Fruit fly (Drosophila melanogaster) whole organism, embryonic: ENCODE data around the gene Mrp5.

ENCODE experiments used
- Abd-B ChIP-seq: fragments of 200-800 bp; sonication (Bioruptor generic); optimal IDR thresholded peaks from 2 replicates; lab custom pipeline; 2018; ENCODE audit warnings: missing biosample characterization, mild to moderate bottlenecking, missing genetic modification characterization, moderate library complexity
- Aef1 ChIP-seq: fragments of 200-800 bp; sonication (Bioruptor generic); IDR thresholded peaks from 3 replicates; pipeline ENCODE4 v1.3.6; 2022; ENCODE audit warnings: missing biosample characterization, missing genetic modification characterization
- Bgb ChIP-seq: fragments of 200-800 bp; sonication (Bioruptor generic); IDR thresholded peaks from 2 replicates; pipeline ENCODE4 v1.3.6; 2022; ENCODE audit warnings: missing biosample characterization, missing genetic modification characterization; ENCODE audit not compliant: partially characterized antibody
- CG10543 ChIP-seq: fragments of 200-800 bp; sonication (Bioruptor generic); optimal IDR thresholded peaks from 3 replicates; lab custom pipeline; 2017; ENCODE audit warnings: missing biosample characterization, mild to moderate bottlenecking, missing genetic modification characterization, moderate library complexity
- CG10979 ChIP-seq: fragments of 200-800 bp; sonication (Bioruptor generic); optimal IDR thresholded peaks from 2 replicates; lab custom pipeline; 2018; ENCODE audit warnings: missing biosample characterization, mild to moderate bottlenecking, missing genetic modification characterization, moderate library complexity
- CG1233 ChIP-seq: fragments of 200-800 bp; sonication (Bioruptor generic); optimal IDR thresholded peaks from 4 replicates; lab custom pipeline; 2018; ENCODE audit warnings: missing biosample characterization, mild to moderate bottlenecking, missing genetic modification characterization
- CG12659 ChIP-seq: fragments of 200-800 bp; sonication (Bioruptor generic); optimal IDR thresholded peaks from 3 replicates; lab custom pipeline; 2017; ENCODE audit warnings: mild to moderate bottlenecking, missing biosample characterization, missing genetic modification reagents, missing genetic modification characterization
- CG13296 ChIP-seq: fragments of 200-800 bp; sonication (Bioruptor generic); optimal IDR thresholded peaks from 3 replicates; lab custom pipeline; 2018; ENCODE audit warnings: missing biosample characterization, mild to moderate bottlenecking, missing genetic modification characterization
- CG14050 ChIP-seq: fragments of 200-800 bp; sonication (Bioruptor generic); IDR thresholded peaks from 3 replicates; pipeline ENCODE4 v1.3.6; 2022; ENCODE audit warnings: missing biosample characterization, missing genetic modification characterization
- CG16863 ChIP-seq: fragments of 200-800 bp; sonication (Bioruptor generic); optimal IDR thresholded peaks from 3 replicates; lab custom pipeline; 2016; ENCODE audit warnings: missing biosample characterization, missing genetic modification characterization
- CG17568 ChIP-seq: fragments of 200-800 bp; sonication (Bioruptor generic); optimal IDR thresholded peaks from 2 replicates; lab custom pipeline; 2018; ENCODE audit warnings: missing biosample characterization, mild to moderate bottlenecking, missing genetic modification characterization, moderate library complexity
- CG1792 ChIP-seq: fragments of 200-800 bp; sonication (Bioruptor generic); optimal IDR thresholded peaks from 2 replicates; lab custom pipeline; 2016; ENCODE audit warnings: missing biosample characterization, missing genetic modification characterization
- CG2889 ChIP-seq: fragments of 200-800 bp; sonication (Bioruptor generic); IDR thresholded peaks from 3 replicates; pipeline ENCODE4 v1.3.6; 2022; ENCODE audit warnings: missing biosample characterization, missing genetic modification characterization
- CG34376 ChIP-seq: fragments of 200-800 bp; sonication (Bioruptor generic); optimal IDR thresholded peaks from 2 replicates; lab custom pipeline; 2018; ENCODE audit warnings: missing biosample characterization, mild to moderate bottlenecking, missing genetic modification characterization
- CG34422 ChIP-seq: fragments of 200-800 bp; sonication (Bioruptor generic); IDR thresholded peaks from 3 replicates; pipeline ENCODE4 v1.3.6; 2022; ENCODE audit warnings: missing biosample characterization, missing genetic modification characterization
- CG6683 ChIP-seq: fragments of 200-800 bp; sonication (Bioruptor generic); optimal IDR thresholded peaks from 2 replicates; lab custom pipeline; 2017; ENCODE audit warnings: missing biosample characterization, mild to moderate bottlenecking, missing genetic modification characterization, missing genetic modification reagents
- CG6791 ChIP-seq: fragments of 200-800 bp; sonication (Bioruptor generic); IDR thresholded peaks from 3 replicates; pipeline ENCODE4 v1.3.6; 2022; ENCODE audit warnings: missing biosample characterization, missing genetic modification characterization; ENCODE audit not compliant: partially characterized antibody
- CG9797 ChIP-seq: fragments of 200-800 bp; sonication (Bioruptor generic); optimal IDR thresholded peaks from 3 replicates; lab custom pipeline; 2018; ENCODE audit warnings: missing biosample characterization, mild to moderate bottlenecking, missing genetic modification characterization
- CG9876 ChIP-seq: fragments of 200-800 bp; sonication (Bioruptor generic); optimal IDR thresholded peaks from 2 replicates; lab custom pipeline; 2016; ENCODE audit warnings: missing biosample characterization, missing genetic modification characterization
- CG9932 ChIP-seq: fragments of 200-800 bp; sonication (Bioruptor generic); IDR thresholded peaks from 2 replicates; pipeline ENCODE4 v1.3.6; 2022; ENCODE audit warnings: missing biosample characterization, missing genetic modification characterization
- Deaf1 ChIP-seq: fragments of 200-800 bp; optimal IDR thresholded peaks from 3 replicates; lab custom pipeline; 2019; ENCODE audit warnings: missing biosample characterization, mild to moderate bottlenecking, missing genetic modification characterization, moderate library complexity
- Eip74EF ChIP-seq, 2 experiments: fragments of 200-800 bp in 1 of 2; fragments of >200 bp in 1 of 2; sonication (Bioruptor generic) in 1 of 2; optimal IDR thresholded peaks; 2 replicates each; lab custom pipeline; 2017 to 2019; ENCODE audit warnings: missing biosample characterization in 2 of 2, missing genetic modification characterization in 2 of 2, mild to moderate bottlenecking in 1 of 2, moderate library complexity in 1 of 2
- Fer1 ChIP-seq: fragments of 200-800 bp; sonication (Bioruptor generic); optimal IDR thresholded peaks from 2 replicates; lab custom pipeline; 2017; ENCODE audit warnings: missing biosample characterization, mild to moderate bottlenecking, missing genetic modification characterization
- GATAe ChIP-seq: fragments of 200-800 bp; sonication (Bioruptor generic); conservative IDR thresholded peaks from 2 replicates; pipeline ENCODE4 v1.3.6; 2022; ENCODE audit warnings: missing biosample characterization, missing genetic modification characterization
- Hr3 ChIP-seq: fragments of 200-800 bp; sonication (Bioruptor generic); optimal IDR thresholded peaks from 3 replicates; lab custom pipeline; 2016; ENCODE audit warnings: missing biosample characterization, missing genetic modification characterization
- Med ChIP-seq: fragments of 200-800 bp; sonication (Bioruptor generic); peaks from one replicate; lab custom pipeline; 2016; ENCODE audit warnings: missing biosample characterization, missing genetic modification characterization, mild to moderate bottlenecking, inconsistent platforms, moderate library complexity
- Meics ChIP-seq: fragments of 200-800 bp; sonication (Bioruptor generic); optimal IDR thresholded peaks from 2 replicates; lab custom pipeline; 2017; ENCODE audit warnings: missing biosample characterization, mild to moderate bottlenecking, missing genetic modification characterization
- Mrtf ChIP-seq: fragments of 200-800 bp; sonication (Bioruptor generic); IDR thresholded peaks from 3 replicates; pipeline ENCODE4 v1.3.6; 2022; ENCODE audit warnings: missing biosample characterization, missing genetic modification characterization
- PHDP ChIP-seq: fragments of 200-800 bp; sonication (Bioruptor generic); optimal IDR thresholded peaks from 3 replicates; lab custom pipeline; 2018; ENCODE audit warnings: missing biosample characterization, mild to moderate bottlenecking, missing genetic modification characterization, moderate library complexity
- Pdp1 ChIP-seq, 2 experiments: fragments of 200-800 bp; sonication (Bioruptor generic); optimal IDR thresholded peaks; 3 replicates each; lab custom pipeline; 2016; ENCODE audit warnings: missing biosample characterization in 2 of 2, missing genetic modification characterization in 2 of 2, mild to moderate bottlenecking in 1 of 2, moderate library complexity in 1 of 2
- cato ChIP-seq: fragments of 200-800 bp; sonication (Bioruptor generic); optimal IDR thresholded peaks from 2 replicates; lab custom pipeline; 2016; ENCODE audit warnings: missing biosample characterization, missing genetic modification characterization, borderline replicate concordance
- chinmo ChIP-seq: fragments of 200-800 bp; sonication (Bioruptor generic); IDR thresholded peaks from 4 replicates; pipeline ENCODE4 v1.3.6; 2022; ENCODE audit warnings: missing biosample characterization, missing genetic modification characterization; ENCODE audit not compliant: partially characterized antibody
- danr ChIP-seq: fragments of 200-800 bp; sonication (Bioruptor generic); IDR thresholded peaks from 2 replicates; pipeline ENCODE4 v1.3.6; 2022; ENCODE audit warnings: missing biosample characterization, missing genetic modification characterization
- dmrt11E ChIP-seq: fragments of 200-800 bp; sonication (Bioruptor generic); optimal IDR thresholded peaks from 3 replicates; lab custom pipeline; 2018; ENCODE audit warnings: missing biosample characterization, mild to moderate bottlenecking, missing genetic modification characterization, moderate library complexity
- exex ChIP-seq: fragments of 200-800 bp; sonication (Bioruptor generic); optimal IDR thresholded peaks from 4 replicates; lab custom pipeline; 2018; ENCODE audit warnings: missing biosample characterization, mild to moderate bottlenecking, missing genetic modification characterization, moderate library complexity
- gfzf ChIP-seq: fragments of 200-800 bp; sonication (Bioruptor generic); optimal IDR thresholded peaks from 2 replicates; lab custom pipeline; 2016; ENCODE audit warnings: missing biosample characterization, mild to moderate bottlenecking, missing genetic modification characterization, moderate library complexity
- grn ChIP-seq: fragments of 200-800 bp; sonication (Bioruptor generic); optimal IDR thresholded peaks from 3 replicates; lab custom pipeline; 2017; ENCODE audit warnings: missing biosample characterization, missing genetic modification characterization
- lab ChIP-seq: fragments of 200-800 bp; sonication (Bioruptor generic); optimal IDR thresholded peaks from 3 replicates; lab custom pipeline; 2017; ENCODE audit warnings: missing biosample characterization, missing genetic modification characterization, mild to moderate bottlenecking, moderate library complexity, missing genetic modification reagents
- lola ChIP-seq, 3 experiments: fragments of >200 bp in 2 of 3; fragments of 200-800 bp in 1 of 3; sonication (Bioruptor generic) in 1 of 3; optimal IDR thresholded peaks; 2 replicates each; lab custom pipeline; 2017 to 2019; ENCODE audit warnings: missing biosample characterization in 3 of 3, missing genetic modification characterization in 3 of 3, mild to moderate bottlenecking in 1 of 3, moderate library complexity in 1 of 3
- odd ChIP-seq: fragments of 200-800 bp; sonication (Bioruptor generic); optimal IDR thresholded peaks from 2 replicates; lab custom pipeline; 2017; ENCODE audit warnings: missing biosample characterization, mild to moderate bottlenecking, missing genetic modification characterization
- sd ChIP-seq: fragments of 200-800 bp; sonication (Bioruptor generic); optimal IDR thresholded peaks from 3 replicates; lab custom pipeline; 2018; ENCODE audit warnings: missing biosample characterization, mild to moderate bottlenecking, missing genetic modification characterization, moderate library complexity
- sug ChIP-seq: fragments of 200-800 bp; optimal IDR thresholded peaks from 2 replicates; lab custom pipeline; 2019; ENCODE audit warnings: missing biosample characterization, mild to moderate bottlenecking, missing genetic modification characterization, moderate library complexity
- toy ChIP-seq: fragments of 200-800 bp; sonication (Bioruptor generic); IDR thresholded peaks from 2 replicates; pipeline ENCODE4 v1.3.6; 2022; ENCODE audit warnings: missing biosample characterization, missing genetic modification characterization
- trem ChIP-seq: fragments of 200-800 bp; optimal IDR thresholded peaks from 3 replicates; lab custom pipeline; 2019; ENCODE audit warnings: missing biosample characterization, mild to moderate bottlenecking, missing genetic modification characterization, moderate library complexity
- unpg ChIP-seq: fragments of 200-800 bp; sonication (Bioruptor generic); optimal IDR thresholded peaks from 3 replicates; lab custom pipeline; 2018; ENCODE audit warnings: missing biosample characterization, mild to moderate bottlenecking, missing genetic modification characterization, moderate library complexity
- vnd ChIP-seq: fragments of 200-800 bp; sonication (Bioruptor generic); IDR thresholded peaks from 3 replicates; pipeline ENCODE4 v1.3.6; 2022; ENCODE audit warnings: missing biosample characterization, missing genetic modification characterization; ENCODE audit not compliant: partially characterized antibody
- zen ChIP-seq: fragments of 200-800 bp; sonication (Bioruptor generic); optimal IDR thresholded peaks from 3 replicates; lab custom pipeline; 2018; ENCODE audit warnings: missing biosample characterization, mild to moderate bottlenecking, missing genetic modification characterization, moderate library complexity

Mrp5 gene

DNA sequence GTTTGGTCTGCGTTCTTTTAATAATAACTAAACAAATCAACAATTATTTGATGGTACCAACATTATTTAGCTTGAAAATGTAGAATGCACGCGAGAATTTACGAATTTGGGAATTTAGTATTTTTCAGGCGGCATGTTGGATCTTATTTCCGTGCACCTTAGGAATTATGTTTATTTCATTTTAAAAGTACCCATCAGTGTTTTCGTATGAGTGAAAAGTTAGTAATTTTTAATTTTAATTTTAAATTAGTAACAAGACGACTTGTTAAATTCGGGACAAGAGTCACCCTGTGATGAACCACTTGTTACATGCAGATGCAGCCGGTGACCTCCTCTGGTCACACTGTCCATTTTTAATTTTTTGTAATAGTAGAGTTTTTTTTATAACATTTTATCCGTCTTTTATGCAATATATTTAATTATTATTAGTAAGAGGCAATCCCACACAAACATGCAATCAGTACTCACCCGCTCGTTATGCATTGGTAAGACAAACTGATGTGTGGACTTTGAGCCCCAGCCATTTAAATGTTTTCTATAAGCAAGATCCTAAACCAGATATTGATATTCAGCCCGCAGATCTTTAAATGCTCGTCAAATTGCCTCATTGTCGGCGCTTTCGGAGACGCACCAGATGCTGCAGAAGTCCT lies 2.1 kb upstream of the Mrp5 start, which contains the start of the genes CG17186 and Arc42 (continued):
- TF ChIP-seq GATAe (GFP tag; lab: Robert Waterston, UW) (no peak), CG9797 (GFP tag; lab: Kevin White, UChicago) (peak; percentile 84), CG9932 (no peak), Meics (GFP tag; lab: Kevin White, UChicago) (no peak), zen (tag; lab: Kevin White, UChicago) (peak; percentile 23), CG16863 (GFP tag; lab: Kevin White, UChicago) (no peak), CG17568 (GFP tag; lab: Kevin White, UChicago) (no peak), trem (tag; lab: Kevin White, UChicago) (peak; percentile 71), sd (peak; percentile 69), CG14050 (GFP tag; lab: Robert Waterston, UW) (no peak; the same call in 2 of the 3 replicates), CG2889 (GFP tag; lab: Robert Waterston, UW) (no peak), CG1233 (GFP tag; lab: Kevin White, UChicago) (peak; percentile 15), sug (tag; lab: Kevin White, UChicago) (peak; percentile 23), dmrt11E (peak; percentile 18), CG6791 (GFP tag; lab: Robert Waterston, UW) (0 out of 3 replicates have a peak, but pooled peaks have one; percentile 42), Eip74EF (GFP tag; optimal IDR thresholded peaks at IDR 0.05; lab: Kevin White, UChicago) (no peak), CG6683 (GFP tag; lab: Kevin White, UChicago) (no peak), CG12659 (GFP tag; lab: Kevin White, UChicago) (peak; percentile 67), PHDP (tag; lab: Kevin White, UChicago) (peak; percentile 6), Aef1 (GFP tag; lab: Robert Waterston, UW) (no peak), unpg (GFP tag; lab: Kevin White, UChicago) (peak; percentile 6), Pdp1 (GFP tag; optimal IDR thresholded peaks at IDR 0.05; lab: Kevin White, UChicago) (peak in 1 of 2 experiments; percentile 72), Abd-B (GFP tag; lab: Kevin White, UChicago) (peak; percentile 27), Mrtf (GFP tag; lab: Robert Waterston, UW) (no peak), cato (GFP tag; lab: Kevin White, UChicago) (peak; percentile 3), CG1792 (GFP tag; lab: Kevin White, UChicago) (no peak), Hr3 (no peak), gfzf (GFP tag; lab: Kevin White, UChicago) (peak; percentile 88), danr (GFP tag; lab: Robert Waterston, UW) (no peak)

DNA sequence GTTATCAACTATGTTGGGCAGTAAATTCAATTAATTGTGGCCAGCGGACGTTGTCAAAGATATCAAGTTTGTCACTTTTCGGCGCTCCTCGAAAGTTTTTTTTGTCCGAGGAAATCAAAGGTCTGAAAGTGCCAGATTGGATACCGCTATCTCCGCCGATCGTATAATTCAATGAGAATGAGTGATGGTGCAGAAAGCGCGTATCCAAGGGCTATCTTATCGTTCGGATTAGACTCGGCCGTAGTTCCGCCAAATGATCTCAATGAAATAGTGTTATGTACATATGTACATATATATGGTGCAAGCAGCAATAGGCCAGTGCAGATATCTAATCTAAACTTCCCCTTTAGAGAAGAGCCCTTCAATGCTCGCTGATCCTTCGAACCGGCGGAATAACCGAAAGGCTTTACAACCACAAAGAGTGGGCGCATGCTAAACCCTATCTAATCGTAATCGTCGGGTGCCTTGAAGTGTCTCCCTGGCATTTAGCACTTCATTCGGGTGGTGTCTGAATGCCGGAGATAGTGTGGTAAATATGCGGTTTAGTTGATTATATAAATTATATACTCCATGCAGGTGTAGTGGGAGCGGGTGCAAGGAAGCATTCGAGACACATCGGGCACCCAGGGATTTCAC lies 2.3 kb downstream of the Mrp5 start:
- TF ChIP-seq CG10979 (tag; lab: Kevin White, UChicago) (no peak), chinmo (GFP tag; lab: Robert Waterston, UW) (0 out of 4 replicates have a peak, but pooled peaks have one; percentile 55), lola (GFP tag; optimal IDR thresholded peaks at IDR 0.05; lab: Kevin White, UChicago) (no peak), lab (peak; percentile 43), toy (GFP tag; lab: Robert Waterston, UW) (no peak), CG10543 (GFP tag; lab: Kevin White, UChicago) (peak; percentile 13), grn (peak; percentile 29), exex (peak; percentile 76), CG9876 (GFP tag; lab: Kevin White, UChicago) (no peak), vnd (peak; percentile 16; the same call in 1 of the 3 replicates), CG13296 (GFP tag; lab: Kevin White, UChicago) (peak; percentile 49), Deaf1 (peak; percentile 47), Med (GFP tag; lab: Kevin White, UChicago) (peak; percentile 18), Fer1 (GFP tag; lab: Kevin White, UChicago) (peak; percentile 56), Bgb (GFP tag; lab: Robert Waterston, UW) (no peak), CG34376 (GFP tag; lab: Kevin White, UChicago) (peak; percentile 31), CG34422 (GFP tag; lab: Robert Waterston, UW) (no peak), odd (GFP tag; lab: Kevin White, UChicago) (peak; percentile 42)
